Fruit fly (Drosophila melanogaster) whole organism, embryonic: ENCODE measurements around the gene Obp99d.

Experiments
- Aef1 ChIP-seq: fragments of 200-800 bp; sonication (Bioruptor generic); IDR thresholded peaks from 3 replicates; pipeline ENCODE4 v1.3.6; 2022; ENCODE audit warnings: missing biosample characterization, missing genetic modification characterization
- Atf3 ChIP-seq: fragments of 200-800 bp; sonication (Bioruptor generic); optimal IDR thresholded peaks from 3 replicates; lab custom pipeline; 2016; ENCODE audit warnings: missing biosample characterization, missing genetic modification characterization
- Bdp1 ChIP-seq: fragments of 200-800 bp; sonication (Bioruptor generic); optimal IDR thresholded peaks from 3 replicates; lab custom pipeline; 2016; ENCODE audit warnings: missing biosample characterization, missing genetic modification characterization
- Blimp-1 ChIP-seq: fragments of 200-800 bp; sonication (Bioruptor generic); optimal IDR thresholded peaks from 3 replicates; lab custom pipeline; 2018; ENCODE audit warnings: missing biosample characterization, missing genetic modification characterization, mild to moderate bottlenecking, moderate library complexity, missing genetic modification reagents
- CG10979 ChIP-seq: fragments of 200-800 bp; sonication (Bioruptor generic); optimal IDR thresholded peaks from 2 replicates; lab custom pipeline; 2018; ENCODE audit warnings: missing biosample characterization, mild to moderate bottlenecking, missing genetic modification characterization, moderate library complexity
- CG11085 ChIP-seq: fragments of 200-800 bp; sonication (Bioruptor generic); IDR thresholded peaks from 2 replicates; pipeline ENCODE4 v1.3.6; 2022; ENCODE audit warnings: missing biosample characterization, missing genetic modification characterization
- CG11398 ChIP-seq: fragments of 200-800 bp; sonication (Bioruptor generic); optimal IDR thresholded peaks from 2 replicates; lab custom pipeline; 2016; ENCODE audit warnings: missing biosample characterization, missing genetic modification characterization
- CG12155 ChIP-seq: fragments of 200-800 bp; sonication (Bioruptor generic); optimal IDR thresholded peaks from 3 replicates; lab custom pipeline; 2016; ENCODE audit warnings: missing biosample characterization, missing genetic modification characterization
- CG12219 ChIP-seq: fragments of 200-800 bp; sonication (Bioruptor generic); optimal IDR thresholded peaks from 3 replicates; lab custom pipeline; 2018; ENCODE audit warnings: missing biosample characterization, mild to moderate bottlenecking, missing genetic modification characterization
- CG12769 ChIP-seq: fragments of 200-800 bp; sonication (Bioruptor generic); optimal IDR thresholded peaks from 2 replicates; lab custom pipeline; 2019; ENCODE audit warnings: missing biosample characterization, mild to moderate bottlenecking, missing genetic modification characterization, moderate library complexity
- CG14710 ChIP-seq: fragments of 200-800 bp; sonication (Bioruptor generic); optimal IDR thresholded peaks from 3 replicates; lab custom pipeline; 2019; ENCODE audit warnings: missing biosample characterization, mild to moderate bottlenecking, missing genetic modification characterization, moderate library complexity
- CG15073 ChIP-seq: fragments of 200-800 bp; sonication (Bioruptor generic); optimal IDR thresholded peaks from 2 replicates; lab custom pipeline; 2016; ENCODE audit warnings: missing biosample characterization, missing genetic modification characterization
- CG15269 ChIP-seq: fragments of 200-800 bp; sonication (Bioruptor generic); optimal IDR thresholded peaks from 2 replicates; lab custom pipeline; 2018; ENCODE audit warnings: missing biosample characterization, mild to moderate bottlenecking, missing genetic modification characterization, moderate library complexity
- CG15601 ChIP-seq: fragments of 200-800 bp; sonication (Bioruptor generic); optimal IDR thresholded peaks from 3 replicates; lab custom pipeline; 2019; ENCODE audit warnings: missing biosample characterization, mild to moderate bottlenecking, missing genetic modification characterization, moderate library complexity
- CG1603 ChIP-seq: fragments of 200-800 bp; sonication (Bioruptor generic); optimal IDR thresholded peaks from 2 replicates; lab custom pipeline; 2019; ENCODE audit warnings: missing biosample characterization, mild to moderate bottlenecking, missing genetic modification characterization, moderate library complexity
- CG18262 ChIP-seq: fragments of 200-800 bp; optimal IDR thresholded peaks from 3 replicates; lab custom pipeline; 2019; ENCODE audit warnings: missing biosample characterization, mild to moderate bottlenecking, missing genetic modification characterization, moderate library complexity
- CG2199 ChIP-seq: fragments of 200-800 bp; sonication (Bioruptor generic); IDR thresholded peaks from 3 replicates; pipeline ENCODE4 v1.3.6; 2022; ENCODE audit warnings: missing biosample characterization, missing genetic modification characterization
- CG30403 ChIP-seq: fragments of 200-800 bp; sonication (Bioruptor generic); optimal IDR thresholded peaks from 3 replicates; lab custom pipeline; 2016; ENCODE audit warnings: missing biosample characterization, missing genetic modification characterization
- CG3726 ChIP-seq: fragments of 200-800 bp; sonication (Bioruptor generic); IDR thresholded peaks from 3 replicates; pipeline ENCODE4, ENCODE4 v1.3.6; 2022; ENCODE audit warnings: missing biosample characterization, missing genetic modification characterization
- CG4424 ChIP-seq: fragments of 200-800 bp; sonication (Bioruptor generic); optimal IDR thresholded peaks from 3 replicates; lab custom pipeline; 2016; ENCODE audit warnings: missing biosample characterization, missing genetic modification characterization
- CG7271 ChIP-seq: fragments of 200-800 bp; sonication (Bioruptor generic); optimal IDR thresholded peaks from 2 replicates; lab custom pipeline; 2018; ENCODE audit warnings: missing biosample characterization, mild to moderate bottlenecking, missing genetic modification characterization, moderate library complexity
- CG7372 ChIP-seq: fragments of 200-800 bp; sonication (Bioruptor generic); IDR thresholded peaks from 2 replicates; pipeline ENCODE4 v1.3.6; 2022; ENCODE audit warnings: missing biosample characterization, missing genetic modification characterization
- CG7839 ChIP-seq: fragments of 200-800 bp; sonication (Bioruptor generic); optimal IDR thresholded peaks from 3 replicates; lab custom pipeline; 2018; ENCODE audit warnings: missing biosample characterization, mild to moderate bottlenecking, missing genetic modification characterization, moderate library complexity
- CG7928 ChIP-seq: fragments of 200-800 bp; sonication (Bioruptor generic); optimal IDR thresholded peaks from 2 replicates; lab custom pipeline; 2017; ENCODE audit warnings: missing biosample characterization, mild to moderate bottlenecking, missing genetic modification characterization
- CG7987 ChIP-seq: fragments of 200-800 bp; sonication (Bioruptor generic); optimal IDR thresholded peaks from 2 replicates; lab custom pipeline; 2018; ENCODE audit warnings: missing biosample characterization, mild to moderate bottlenecking, missing genetic modification characterization, moderate library complexity
- CG9797 ChIP-seq: fragments of 200-800 bp; sonication (Bioruptor generic); optimal IDR thresholded peaks from 3 replicates; lab custom pipeline; 2018; ENCODE audit warnings: missing biosample characterization, mild to moderate bottlenecking, missing genetic modification characterization
- Drgx ChIP-seq: fragments of 200-800 bp; sonication (Bioruptor generic); IDR thresholded peaks from 2 replicates; pipeline ENCODE4 v1.3.6; 2022; ENCODE audit warnings: missing biosample characterization, missing genetic modification characterization
- E2f2 ChIP-seq: fragments of 200-800 bp; sonication (Bioruptor generic); IDR thresholded peaks from 2 replicates; pipeline ENCODE4 v1.3.6; 2022; ENCODE audit warnings: missing biosample characterization, missing genetic modification characterization
- HLH3B ChIP-seq: fragments of 200-800 bp; sonication (Bioruptor generic); IDR thresholded peaks from 2 replicates; pipeline ENCODE4 v1.3.6; 2022; ENCODE audit warnings: missing biosample characterization, missing genetic modification characterization
- HLHmδ ChIP-seq: fragments of 200-800 bp; sonication (Bioruptor generic); optimal IDR thresholded peaks from 2 replicates; lab custom pipeline; 2018; ENCODE audit warnings: missing biosample characterization, mild to moderate bottlenecking, missing genetic modification characterization, moderate library complexity
- Nf-YC ChIP-seq: fragments of 200-800 bp; optimal IDR thresholded peaks from 3 replicates; lab custom pipeline; 2019; ENCODE audit warnings: missing biosample characterization, mild to moderate bottlenecking, missing genetic modification characterization, moderate library complexity
- Sry-β ChIP-seq: fragments of 200-800 bp; sonication (Bioruptor generic); optimal IDR thresholded peaks from 2 replicates; lab custom pipeline; 2018; ENCODE audit warnings: missing biosample characterization, mild to moderate bottlenecking, missing genetic modification characterization, moderate library complexity
- Tbp ChIP-seq: fragments of >200 bp; optimal IDR thresholded peaks from 2 replicates; lab custom pipeline; 2018; ENCODE audit warnings: missing biosample characterization, missing genetic modification characterization
- Usf ChIP-seq: fragments of 200-800 bp; sonication (Bioruptor generic); optimal IDR thresholded peaks from 2 replicates; lab custom pipeline; 2017; ENCODE audit warnings: missing genotype, missing biosample characterization, missing genetic modification characterization
- bab2 ChIP-seq: fragments of 200-800 bp; sonication (Bioruptor generic); optimal IDR thresholded peaks from 2 replicates; lab custom pipeline; 2016; ENCODE audit warnings: missing biosample characterization, missing genetic modification characterization
- cato ChIP-seq: fragments of 200-800 bp; sonication (Bioruptor generic); optimal IDR thresholded peaks from 2 replicates; lab custom pipeline; 2016; ENCODE audit warnings: missing biosample characterization, missing genetic modification characterization, borderline replicate concordance
- caup ChIP-seq: fragments of 200-800 bp; sonication (Bioruptor generic); optimal IDR thresholded peaks from 3 replicates; lab custom pipeline; 2017; ENCODE audit warnings: missing biosample characterization, mild to moderate bottlenecking, missing genetic modification characterization, moderate library complexity; ENCODE audit not compliant: severe bottlenecking
- ems ChIP-seq: fragments of 200-800 bp; sonication (Bioruptor generic); optimal IDR thresholded peaks from 3 replicates; lab custom pipeline; 2016; ENCODE audit warnings: missing biosample characterization, missing genetic modification characterization
- eyg ChIP-seq: fragments of 200-800 bp; sonication (Bioruptor generic); optimal IDR thresholded peaks from 3 replicates; lab custom pipeline; 2016; ENCODE audit warnings: missing biosample characterization, missing genetic modification characterization
- lab ChIP-seq: fragments of 200-800 bp; sonication (Bioruptor generic); optimal IDR thresholded peaks from 3 replicates; lab custom pipeline; 2017; ENCODE audit warnings: missing biosample characterization, missing genetic modification characterization, mild to moderate bottlenecking, moderate library complexity, missing genetic modification reagents
- nom ChIP-seq: fragments of 200-800 bp; sonication (Bioruptor generic); optimal IDR thresholded peaks from 2 replicates; lab custom pipeline; 2017; ENCODE audit warnings: missing biosample characterization, missing genetic modification characterization, mild to moderate bottlenecking, moderate library complexity, missing genetic modification reagents
- pnt ChIP-seq: fragments of 200-800 bp; sonication (Bioruptor generic); optimal IDR thresholded peaks from 3 replicates; lab custom pipeline; 2016; ENCODE audit warnings: missing biosample characterization, missing genetic modification characterization
- ro ChIP-seq: fragments of 200-800 bp; sonication (Bioruptor generic); IDR thresholded peaks from 2 replicates; pipeline ENCODE4 v1.3.6; 2022; ENCODE audit warnings: missing biosample characterization, missing genetic modification characterization
- row ChIP-seq: fragments of 200-800 bp; sonication (Bioruptor generic); IDR thresholded peaks from 3 replicates; pipeline ENCODE4 v1.3.6; 2022; ENCODE audit warnings: missing biosample characterization, missing genetic modification characterization
- sc ChIP-seq, 3 experiments: fragments of >200 bp in 2 of 3; fragments of 200-800 bp in 1 of 3; sonication (Bioruptor generic) in 1 of 3; optimal IDR thresholded peaks; 2 replicates in 2 of 3; 3 replicates in 1 of 3; lab custom pipeline; 2017; ENCODE audit warnings: mild to moderate bottlenecking in 1 of 3, missing biosample characterization in 1 of 3, missing genetic modification characterization in 1 of 3, missing genetic modification reagents in 1 of 3
- sens-2 ChIP-seq: fragments of 200-800 bp; sonication (Bioruptor generic); IDR thresholded peaks from 2 replicates; pipeline ENCODE4 v1.3.6; 2022; ENCODE audit warnings: missing biosample characterization, missing genetic modification characterization
- ssp ChIP-seq: fragments of 200-800 bp; sonication (Bioruptor generic); IDR thresholded peaks from 2 replicates; pipeline ENCODE4 v1.3.6; 2022; ENCODE audit warnings: missing biosample characterization, missing genetic modification characterization
- tap ChIP-seq: fragments of 200-800 bp; optimal IDR thresholded peaks from 3 replicates; lab custom pipeline; 2019; ENCODE audit warnings: missing biosample characterization, mild to moderate bottlenecking, missing genetic modification characterization, moderate library complexity
- trem ChIP-seq: fragments of 200-800 bp; optimal IDR thresholded peaks from 3 replicates; lab custom pipeline; 2019; ENCODE audit warnings: missing biosample characterization, mild to moderate bottlenecking, missing genetic modification characterization, moderate library complexity
- unpg ChIP-seq: fragments of 200-800 bp; sonication (Bioruptor generic); optimal IDR thresholded peaks from 3 replicates; lab custom pipeline; 2018; ENCODE audit warnings: missing biosample characterization, mild to moderate bottlenecking, missing genetic modification characterization, moderate library complexity
- wek ChIP-seq: fragments of 200-800 bp; sonication (Bioruptor generic); optimal IDR thresholded peaks from 3 replicates; lab custom pipeline; 2018; ENCODE audit warnings: missing biosample characterization, mild to moderate bottlenecking, missing genetic modification characterization, moderate library complexity

The Obp99d gene

dm6 chr3R:29763154-29763553, 48.8 kb downstream of the Obp99d start (continued):
- no peak for TF ChIP-seq CG9797
- peak; percentile 39 for TF ChIP-seq Blimp-1 (GFP tag; lab: Kevin White, UChicago)
- peak; percentile 14 for TF ChIP-seq Atf3 (GFP tag; lab: Kevin White, UChicago)
- peak; percentile 23 for TF ChIP-seq CG14710 (tag; lab: Kevin White, UChicago)
- TF ChIP-seq E2f2 (GFP tag; lab: Robert Waterston, UW): 0 out of 2 replicates have a peak, but pooled peaks have one; percentile 10
- no peak for TF ChIP-seq CG15073 (GFP tag; lab: Kevin White, UChicago)
- TF ChIP-seq Aef1 (GFP tag; lab: Robert Waterston, UW): peak; percentile 25; the same call in 1 of the 3 replicates
- TF ChIP-seq CG1603 (tag; lab: Kevin White, UChicago): peak; percentile 55
- peak; percentile 47 for TF ChIP-seq nom (GFP tag; lab: Kevin White, UChicago)
- TF ChIP-seq CG12219: no peak
- TF ChIP-seq HLH3B (GFP tag; lab: Robert Waterston, UW): no peak
- no peak for TF ChIP-seq CG12155
- TF ChIP-seq Bdp1: no peak
- no peak for TF ChIP-seq CG7372
- peak; percentile 52 for TF ChIP-seq CG4424 (GFP tag; lab: Kevin White, UChicago)
- no peak for TF ChIP-seq CG7987
- no peak for TF ChIP-seq tap
- no peak for TF ChIP-seq ems
- TF ChIP-seq CG3726 (GFP tag; lab: Robert Waterston, UW): no peak
- no peak for TF ChIP-seq CG2199 (GFP tag; lab: Robert Waterston, UW)
- no peak for TF ChIP-seq pnt (GFP tag; lab: Kevin White, UChicago)
- no peak for TF ChIP-seq bab2 (GFP tag; lab: Kevin White, UChicago)
- no peak for TF ChIP-seq CG15601 (tag; lab: Kevin White, UChicago)
- peak; percentile 44 for TF ChIP-seq unpg
- TF ChIP-seq row: peak; percentile 55
- no peak for TF ChIP-seq CG7928 (GFP tag; lab: Kevin White, UChicago)
- peak; percentile 23 for TF ChIP-seq CG10979 (tag; lab: Kevin White, UChicago)
- TF ChIP-seq CG7271 (tag; lab: Kevin White, UChicago): no peak
- TF ChIP-seq Sry-β (GFP tag; lab: Kevin White, UChicago): no peak
- no peak for TF ChIP-seq CG11398 (GFP tag; lab: Kevin White, UChicago)
- TF ChIP-seq Drgx (GFP tag; lab: Robert Waterston, UW): peak; percentile 76
- TF ChIP-seq HLHmδ (GFP tag; lab: Kevin White, UChicago): no peak
- TF ChIP-seq CG7839: peak; percentile 35
- TF ChIP-seq CG18262 (tag; lab: Kevin White, UChicago): peak; percentile 7
- TF ChIP-seq Usf (GFP tag; lab: Kevin White, UChicago): no peak
- no peak for TF ChIP-seq CG12769 (tag; lab: Kevin White, UChicago)
- TF ChIP-seq Tbp (GFP tag; lab: Kevin White, UChicago): no peak
- no peak for TF ChIP-seq sens-2 (GFP tag; lab: Robert Waterston, UW)
- no peak for TF ChIP-seq wek (GFP tag; lab: Kevin White, UChicago)
- TF ChIP-seq CG15269: peak; percentile 19
- no peak for TF ChIP-seq trem
- no peak for TF ChIP-seq ssp (GFP tag; lab: Robert Waterston, UW)
- TF ChIP-seq Nf-YC (tag; lab: Kevin White, UChicago): no peak
- TF ChIP-seq ro (GFP tag; lab: Robert Waterston, UW): no peak
- TF ChIP-seq sc (optimal IDR thresholded peaks at IDR 0.05; lab: Kevin White, UChicago): no peak
- TF ChIP-seq sc (GFP tag; optimal IDR thresholded peaks at IDR 0.05; lab: Kevin White, UChicago): peak; percentile 2
- TF ChIP-seq CG11085 (GFP tag; lab: Robert Waterston, UW): no peak
- peak; percentile 31 for TF ChIP-seq CG30403 (GFP tag; lab: Kevin White, UChicago)
- TF ChIP-seq lab: peak; percentile 9
- TF ChIP-seq eyg (GFP tag; lab: Kevin White, UChicago): no peak
- no peak for TF ChIP-seq caup (GFP tag; lab: Kevin White, UChicago)
- no peak for TF ChIP-seq cato (GFP tag; lab: Kevin White, UChicago)
